Worm (Caenorhabditis elegans): Measurements from ENCODE around the gene snf-12.

- no peak for TF ChIP-seq hmbx-1 (tag; optimal IDR thresholded peaks at IDR 0.05)
- TF ChIP-seq hnd-1 (tag; optimal IDR thresholded peaks at IDR 0.05): no peak
- no peak for TF ChIP-seq tra-4 (tag; optimal IDR thresholded peaks at IDR 0.05)
- TF ChIP-seq ets-7 (tag; optimal IDR thresholded peaks at IDR 0.05): no peak
Measured at ce11 chrX:9076886-9077285, 47.6 kb downstream of the snf-12 start, which contains the start of gene F47E1.1.
